Fruit fly (Drosophila melanogaster) whole organism, embryonic: ENCODE data around the gene LPCAT.

Source experiments
- Asciz ChIP-seq: fragments of 200-800 bp; sonication (Bioruptor generic); optimal IDR thresholded peaks from 2 replicates; lab custom pipeline; 2017; ENCODE audit warnings: missing biosample characterization, mild to moderate bottlenecking, missing genetic modification characterization, missing genetic modification reagents
- CG1024 ChIP-seq: fragments of 200-800 bp; sonication (Bioruptor generic); IDR thresholded peaks from 2 replicates; pipeline ENCODE4 v1.3.6; 2022; ENCODE audit warnings: missing biosample characterization, missing genetic modification characterization
- CG11723 ChIP-seq: fragments of 200-800 bp; sonication (Bioruptor generic); optimal IDR thresholded peaks from 2 replicates; lab custom pipeline; 2017; ENCODE audit warnings: missing biosample characterization, mild to moderate bottlenecking, missing genetic modification characterization
- CG12155 ChIP-seq: fragments of 200-800 bp; sonication (Bioruptor generic); optimal IDR thresholded peaks from 3 replicates; lab custom pipeline; 2016; ENCODE audit warnings: missing biosample characterization, missing genetic modification characterization
- CG12219 ChIP-seq: fragments of 200-800 bp; sonication (Bioruptor generic); optimal IDR thresholded peaks from 3 replicates; lab custom pipeline; 2018; ENCODE audit warnings: missing biosample characterization, mild to moderate bottlenecking, missing genetic modification characterization
- CG12769 ChIP-seq: fragments of 200-800 bp; sonication (Bioruptor generic); optimal IDR thresholded peaks from 2 replicates; lab custom pipeline; 2019; ENCODE audit warnings: missing biosample characterization, mild to moderate bottlenecking, missing genetic modification characterization, moderate library complexity
- CG12942 ChIP-seq: fragments of 200-800 bp; sonication (Bioruptor generic); optimal IDR thresholded peaks from 3 replicates; lab custom pipeline; 2016; ENCODE audit warnings: missing biosample characterization, missing genetic modification characterization
- CG14710 ChIP-seq: fragments of 200-800 bp; sonication (Bioruptor generic); optimal IDR thresholded peaks from 3 replicates; lab custom pipeline; 2019; ENCODE audit warnings: missing biosample characterization, mild to moderate bottlenecking, missing genetic modification characterization, moderate library complexity
- CG14860 ChIP-seq: fragments of 200-800 bp; sonication (Bioruptor generic); IDR thresholded peaks from 3 replicates; pipeline ENCODE4 v1.3.6; 2022; ENCODE audit warnings: missing biosample characterization, missing genetic modification characterization; ENCODE audit not compliant: partially characterized antibody
- CG15601 ChIP-seq: fragments of 200-800 bp; sonication (Bioruptor generic); optimal IDR thresholded peaks from 3 replicates; lab custom pipeline; 2019; ENCODE audit warnings: missing biosample characterization, mild to moderate bottlenecking, missing genetic modification characterization, moderate library complexity
- CG17568 ChIP-seq: fragments of 200-800 bp; sonication (Bioruptor generic); optimal IDR thresholded peaks from 2 replicates; lab custom pipeline; 2018; ENCODE audit warnings: missing biosample characterization, mild to moderate bottlenecking, missing genetic modification characterization, moderate library complexity
- CG18764 ChIP-seq: fragments of 200-800 bp; sonication (Bioruptor generic); optimal IDR thresholded peaks from 3 replicates; lab custom pipeline; 2016; ENCODE audit warnings: missing biosample characterization, missing genetic modification characterization
- CG2120 ChIP-seq: fragments of 200-800 bp; sonication (Bioruptor generic); optimal IDR thresholded peaks from 3 replicates; lab custom pipeline; 2016; ENCODE audit warnings: missing biosample characterization, missing genetic modification characterization
- CG31441 ChIP-seq: fragments of 200-800 bp; sonication (Bioruptor generic); IDR thresholded peaks from 2 replicates; pipeline ENCODE4 v1.3.6; 2022; ENCODE audit warnings: missing biosample characterization, missing genetic modification characterization
- CG3163 ChIP-seq: fragments of 200-800 bp; sonication (Bioruptor generic); optimal IDR thresholded peaks from 3 replicates; lab custom pipeline; 2016; ENCODE audit warnings: missing biosample characterization, missing genetic modification characterization
- CG33557 ChIP-seq: fragments of 200-800 bp; sonication (Bioruptor generic); optimal IDR thresholded peaks from 2 replicates; lab custom pipeline; 2019; ENCODE audit warnings: missing biosample characterization, mild to moderate bottlenecking, missing genetic modification characterization, moderate library complexity
- CG4424 ChIP-seq: fragments of 200-800 bp; sonication (Bioruptor generic); optimal IDR thresholded peaks from 3 replicates; lab custom pipeline; 2016; ENCODE audit warnings: missing biosample characterization, missing genetic modification characterization
- CG4617 ChIP-seq: fragments of 200-800 bp; sonication (Bioruptor generic); optimal IDR thresholded peaks from 3 replicates; lab custom pipeline; 2016; ENCODE audit warnings: missing biosample characterization, missing genetic modification characterization, borderline replicate concordance
- CG6175 ChIP-seq: fragments of 200-800 bp; sonication (Bioruptor generic); IDR thresholded peaks from 3 replicates; pipeline ENCODE4 v1.3.6; 2022; ENCODE audit warnings: missing biosample characterization, missing genetic modification characterization
- CG6272 ChIP-seq: fragments of 200-800 bp; sonication (Bioruptor generic); IDR thresholded peaks from 2 replicates; pipeline ENCODE4 v1.3.6; 2022; ENCODE audit warnings: missing biosample characterization, missing genetic modification characterization
- CG7271 ChIP-seq: fragments of 200-800 bp; sonication (Bioruptor generic); optimal IDR thresholded peaks from 2 replicates; lab custom pipeline; 2018; ENCODE audit warnings: missing biosample characterization, mild to moderate bottlenecking, missing genetic modification characterization, moderate library complexity
- CG7372 ChIP-seq: fragments of 200-800 bp; sonication (Bioruptor generic); IDR thresholded peaks from 2 replicates; pipeline ENCODE4 v1.3.6; 2022; ENCODE audit warnings: missing biosample characterization, missing genetic modification characterization
- Dbx ChIP-seq: fragments of 200-800 bp; sonication (Bioruptor generic); IDR thresholded peaks from 3 replicates; pipeline ENCODE4 v1.3.6; 2022; ENCODE audit warnings: missing biosample characterization, missing genetic modification characterization
- Deaf1 ChIP-seq: fragments of 200-800 bp; optimal IDR thresholded peaks from 3 replicates; lab custom pipeline; 2019; ENCODE audit warnings: missing biosample characterization, mild to moderate bottlenecking, missing genetic modification characterization, moderate library complexity
- E2f1 ChIP-seq: fragments of 200-800 bp; sonication (Bioruptor generic); IDR thresholded peaks from 2 replicates; pipeline ENCODE4 v1.3.6; 2022; ENCODE audit warnings: missing biosample characterization, missing genetic modification characterization
- Fer1 ChIP-seq: fragments of 200-800 bp; sonication (Bioruptor generic); optimal IDR thresholded peaks from 2 replicates; lab custom pipeline; 2017; ENCODE audit warnings: missing biosample characterization, mild to moderate bottlenecking, missing genetic modification characterization
- Hand ChIP-seq: fragments of 200-800 bp; sonication (Bioruptor generic); optimal IDR thresholded peaks from 2 replicates; lab custom pipeline; 2017; ENCODE audit warnings: mild to moderate bottlenecking, missing biosample characterization, missing genetic modification reagents, missing genetic modification characterization
- MBD-R2 ChIP-seq: fragments of 200-800 bp; sonication (Bioruptor generic); IDR thresholded peaks from 2 replicates; pipeline ENCODE4 v1.3.6; 2022; ENCODE audit warnings: missing biosample characterization, missing genetic modification characterization
- Myb ChIP-seq: fragments of 200-800 bp; sonication (Bioruptor generic); optimal IDR thresholded peaks from 2 replicates; lab custom pipeline; 2016; ENCODE audit warnings: missing biosample characterization, missing genetic modification characterization
- NFAT ChIP-seq: fragments of 200-800 bp; sonication (Bioruptor generic); IDR thresholded peaks from 2 replicates; pipeline ENCODE4 v1.3.6; 2022; ENCODE audit warnings: missing biosample characterization, missing genetic modification characterization
- Sox100B ChIP-seq: fragments of 200-800 bp; sonication (Bioruptor generic); optimal IDR thresholded peaks from 3 replicates; lab custom pipeline; 2018; ENCODE audit warnings: missing biosample characterization, mild to moderate bottlenecking, missing genetic modification characterization
- TFAM ChIP-seq: fragments of 200-800 bp; sonication (Bioruptor generic); optimal IDR thresholded peaks from 2 replicates; lab custom pipeline; 2017; ENCODE audit warnings: missing biosample characterization, missing genetic modification characterization, inconsistent platforms
- Taf1 ChIP-seq: fragments of 200-800 bp; sonication (Bioruptor generic); IDR thresholded peaks from 2 replicates; pipeline ENCODE4 v1.3.6; 2022; ENCODE audit warnings: missing biosample characterization, missing genetic modification characterization
- Vsx1 ChIP-seq: fragments of 200-800 bp; sonication (Bioruptor generic); optimal IDR thresholded peaks from 2 replicates; lab custom pipeline; 2017; ENCODE audit warnings: missing biosample characterization, mild to moderate bottlenecking, missing genetic modification characterization, missing genetic modification reagents
- ara ChIP-seq: fragments of 200-800 bp; sonication (Bioruptor generic); IDR thresholded peaks from 2 replicates; pipeline ENCODE4 v1.3.6; 2022; ENCODE audit warnings: missing biosample characterization, missing genetic modification characterization
- ase ChIP-seq: fragments of 200-800 bp; sonication (Bioruptor generic); IDR thresholded peaks from 3 replicates; pipeline ENCODE4 v1.3.6; 2022; ENCODE audit warnings: missing biosample characterization, missing genetic modification characterization
- bowl ChIP-seq: fragments of 200-800 bp; sonication (Bioruptor generic); IDR thresholded peaks from 2 replicates; pipeline ENCODE4 v1.3.6; 2022; ENCODE audit warnings: missing biosample characterization, missing genetic modification characterization
- dan ChIP-seq: fragments of 200-800 bp; sonication (Bioruptor generic); IDR thresholded peaks from 2 replicates; pipeline ENCODE4 v1.3.6; 2022; ENCODE audit warnings: missing biosample characterization, missing genetic modification characterization
- emc ChIP-seq: fragments of 200-800 bp; sonication (Bioruptor generic); optimal IDR thresholded peaks from 2 replicates; lab custom pipeline; 2016; ENCODE audit warnings: missing biosample characterization, missing genetic modification characterization
- fru ChIP-seq: fragments of >200 bp; optimal IDR thresholded peaks from 2 replicates; lab custom pipeline; 2017
- hb ChIP-seq: fragments of 200-800 bp; sonication (Bioruptor generic); IDR thresholded peaks from 3 replicates; pipeline ENCODE4 v1.3.6; 2022; ENCODE audit warnings: missing biosample characterization, missing genetic modification characterization; ENCODE audit not compliant: partially characterized antibody
- jing ChIP-seq: fragments of 200-800 bp; sonication (Bioruptor generic); optimal IDR thresholded peaks from 2 replicates; lab custom pipeline; 2018; ENCODE audit warnings: missing biosample characterization, mild to moderate bottlenecking, missing genetic modification characterization
- mld ChIP-seq: fragments of 200-800 bp; sonication (Bioruptor generic); IDR thresholded peaks from 3 replicates; pipeline ENCODE4 v1.3.6; 2022; ENCODE audit warnings: missing biosample characterization, missing genetic modification characterization; ENCODE audit not compliant: partially characterized antibody
- nau ChIP-seq: fragments of 200-800 bp; sonication (Bioruptor generic); optimal IDR thresholded peaks from 3 replicates; lab custom pipeline; 2017; ENCODE audit warnings: missing biosample characterization, mild to moderate bottlenecking, missing genetic modification characterization, missing genetic modification reagents
- odd ChIP-seq: fragments of 200-800 bp; sonication (Bioruptor generic); optimal IDR thresholded peaks from 2 replicates; lab custom pipeline; 2017; ENCODE audit warnings: missing biosample characterization, mild to moderate bottlenecking, missing genetic modification characterization
- pan ChIP-seq, 4 experiments: fragments of >200 bp in 3 of 4; fragments of 200-800 bp in 1 of 4; sonication (Bioruptor generic) in 1 of 4; optimal IDR thresholded peaks in 3 of 4; IDR thresholded peaks in 1 of 4; 2 replicates each; pipeline versions ENCODE4 v1.3.6 to Lab custom; 2017 to 2022; ENCODE audit warnings: missing biosample characterization in 2 of 4, missing genetic modification characterization in 2 of 4, mixed read lengths in 1 of 4
- ranshi ChIP-seq: fragments of 200-800 bp; sonication (Bioruptor generic); IDR thresholded peaks from 2 replicates; pipeline ENCODE4 v1.3.6; 2022; ENCODE audit warnings: missing biosample characterization, missing genetic modification characterization
- trem ChIP-seq: fragments of 200-800 bp; optimal IDR thresholded peaks from 3 replicates; lab custom pipeline; 2019; ENCODE audit warnings: missing biosample characterization, mild to moderate bottlenecking, missing genetic modification characterization, moderate library complexity
- tup ChIP-seq: fragments of 200-800 bp; sonication (Bioruptor generic); optimal IDR thresholded peaks from 2 replicates; lab custom pipeline; 2016; ENCODE audit warnings: missing biosample characterization, mild to moderate bottlenecking, missing genetic modification characterization, moderate library complexity
- vfl ChIP-seq: fragments of 200-800 bp; sonication (Bioruptor generic); optimal IDR thresholded peaks from 2 replicates; lab custom pipeline; 2016; ENCODE audit warnings: missing biosample characterization, missing genetic modification characterization
- vnd ChIP-seq: fragments of 200-800 bp; sonication (Bioruptor generic); IDR thresholded peaks from 3 replicates; pipeline ENCODE4 v1.3.6; 2022; ENCODE audit warnings: missing biosample characterization, missing genetic modification characterization; ENCODE audit not compliant: partially characterized antibody

The LPCAT gene

dm6 chrX:9605783-9606182 lies 26.0 kb upstream of the LPCAT start, which contains the start of gene Lst8 (continued):
- TF ChIP-seq mld (GFP tag; lab: Robert Waterston, UW), result 0 out of 3 replicates have a peak, but pooled peaks have one; percentile 46
- TF ChIP-seq MBD-R2, result peak; percentile 70
- no peak for TF ChIP-seq pan (optimal IDR thresholded peaks at IDR 0.05; lab: Kevin White, UChicago)
- TF ChIP-seq pan (GFP tag; optimal IDR thresholded peaks at IDR 0.05 in 1 of 2, IDR thresholded peaks at IDR 0.05 in 1 of 2), result no peak
- TF ChIP-seq E2f1 (GFP tag; lab: Robert Waterston, UW), result no peak
- no peak for TF ChIP-seq CG4617 (GFP tag; lab: Kevin White, UChicago)
- TF ChIP-seq ara (GFP tag; lab: Robert Waterston, UW), result no peak
- TF ChIP-seq CG11723 (GFP tag; lab: Kevin White, UChicago), result no peak
- no peak for TF ChIP-seq CG6175
- TF ChIP-seq CG12219, result no peak
- peak; percentile 2 for TF ChIP-seq Fer1 (GFP tag; lab: Kevin White, UChicago)
- TF ChIP-seq vfl (GFP tag; lab: Kevin White, UChicago), result no peak
- TF ChIP-seq hb (GFP tag; lab: Robert Waterston, UW), result peak; percentile 38; the same call in 1 of the 3 replicates
- no peak for TF ChIP-seq CG4424 (GFP tag; lab: Kevin White, UChicago)
- TF ChIP-seq CG7372, result no peak
- TF ChIP-seq dan (GFP tag; lab: Robert Waterston, UW), result no peak
- no peak for TF ChIP-seq Vsx1 (GFP tag; lab: Kevin White, UChicago)
- TF ChIP-seq CG7271 (tag; lab: Kevin White, UChicago), result no peak
- no peak for TF ChIP-seq fru (lab: Kevin White, UChicago)
- no peak for TF ChIP-seq Dbx
- TF ChIP-seq trem (tag; lab: Kevin White, UChicago), result peak; percentile 29
- TF ChIP-seq CG14710 (tag; lab: Kevin White, UChicago), result no peak
- no peak for TF ChIP-seq bowl (GFP tag; lab: Robert Waterston, UW)
- no peak for TF ChIP-seq Sox100B
- no peak for TF ChIP-seq TFAM (GFP tag; lab: Kevin White, UChicago)
- TF ChIP-seq Myb (GFP tag; lab: Kevin White, UChicago), result no peak
- no peak for TF ChIP-seq CG6272 (GFP tag; lab: Robert Waterston, UW)
- no peak for TF ChIP-seq emc (GFP tag; lab: Kevin White, UChicago)
- no peak for TF ChIP-seq vnd (GFP tag; lab: Robert Waterston, UW)
- no peak for TF ChIP-seq CG17568 (GFP tag; lab: Kevin White, UChicago)
- TF ChIP-seq CG18764 (GFP tag; lab: Kevin White, UChicago), result no peak
- no peak for TF ChIP-seq nau
- no peak for TF ChIP-seq tup (GFP tag; lab: Kevin White, UChicago)
- no peak for TF ChIP-seq ase
- TF ChIP-seq CG12769 (tag; lab: Kevin White, UChicago), result no peak
- no peak for TF ChIP-seq CG1024
- TF ChIP-seq CG33557 (GFP tag; lab: Kevin White, UChicago), result no peak
- no peak for TF ChIP-seq jing (GFP tag; lab: Kevin White, UChicago)
- no peak for TF ChIP-seq Taf1 (GFP tag; lab: Robert Waterston, UW)
- no peak for TF ChIP-seq CG12942 (GFP tag; lab: Kevin White, UChicago)
- TF ChIP-seq CG15601 (tag; lab: Kevin White, UChicago), result no peak
- no peak for TF ChIP-seq CG3163 (GFP tag; lab: Kevin White, UChicago)
- no peak for TF ChIP-seq ranshi (GFP tag; lab: Robert Waterston, UW)
- TF ChIP-seq CG2120 (GFP tag; lab: Kevin White, UChicago), result no peak
- TF ChIP-seq odd (GFP tag; lab: Kevin White, UChicago), result no peak
- no peak for TF ChIP-seq Hand (GFP tag; lab: Kevin White, UChicago)
- no peak for TF ChIP-seq Deaf1
- peak; percentile 36; the same call in 1 of the 3 replicates for TF ChIP-seq CG14860 (GFP tag; lab: Robert Waterston, UW)
- no peak for TF ChIP-seq NFAT (GFP tag; lab: Robert Waterston, UW)
- TF ChIP-seq CG12155 (GFP tag; lab: Kevin White, UChicago), result no peak
- TF ChIP-seq Asciz (GFP tag; lab: Kevin White, UChicago), result no peak
- TF ChIP-seq CG31441 (GFP tag; lab: Robert Waterston, UW), result no peak
